Worm (Caenorhabditis elegans): ENCODE measurements around the gene F21D12.3.
A peak's percentile ranks its signal among the peaks of the same experiment; 100 is the strongest.

F21D12.3 gene

DNA sequence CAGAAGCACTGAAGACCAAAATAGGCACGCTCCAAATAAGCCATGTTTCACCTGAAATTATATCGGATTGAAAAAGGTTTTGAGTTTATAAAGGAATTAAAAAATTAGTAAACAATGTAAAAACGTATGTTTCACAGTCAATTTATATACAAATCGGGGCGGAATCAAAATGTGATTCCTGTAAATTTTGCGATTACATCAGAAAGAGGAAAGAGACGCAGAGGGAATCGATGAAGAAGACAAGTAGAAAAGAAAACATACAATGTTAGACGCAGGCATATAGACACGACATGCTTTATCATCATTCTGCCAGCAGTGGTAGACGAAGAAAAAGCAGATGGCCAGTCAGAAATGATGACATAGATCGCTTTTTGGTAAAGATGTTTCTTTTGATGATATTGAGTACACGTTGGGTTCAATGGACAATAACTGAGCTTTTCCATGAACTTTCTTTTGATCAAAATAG lies 40.2 kb upstream of the F21D12.3 start, which contains the start of gene msra-1:
Gene msra-1, minus strand, starts transcription at position 51 of the 466 bp plus-strand sequence.
- TF ChIP-seq egrh-3 (GFP tag; IDR thresholded peaks at IDR 0.05) (no peak), ceh-91 (GFP tag; IDR thresholded peaks at IDR 0.05) (no peak), Y56A3A.18 (GFP tag; IDR thresholded peaks at IDR 0.05) (no peak), Y53F4B.3 (GFP tag; IDR thresholded peaks at IDR 0.05) (no peak), rec-8 (tag; optimal IDR thresholded peaks at IDR 0.05) (no peak), ceh-58 (GFP tag; IDR thresholded peaks at IDR 0.05) (no peak), ztf-26 (tag; optimal IDR thresholded peaks at IDR 0.05) (no peak), attf-5 (GFP tag; optimal IDR thresholded peaks at IDR 0.05) (peak; percentile 22), hrde-1 (tag; optimal IDR thresholded peaks at IDR 0.05; ENCODE audit: borderline replicate concordance) (no peak), tbp1 (GFP tag; optimal IDR thresholded peaks at IDR 0.05) (no peak), ZK185.1 (tag; optimal IDR thresholded peaks at IDR 0.05; ENCODE audit: poor library complexity, severe bottlenecking) (peak; percentile 32), hmg-1.2 (GFP tag; IDR thresholded peaks at IDR 0.05) (peak; percentile 32; the same call in 1 of the 2 replicates), mes-4 (tag; optimal IDR thresholded peaks at IDR 0.05) (no peak), ztf-18 (tag; optimal IDR thresholded peaks at IDR 0.05) (no peak), F57C9.4 (tag; optimal IDR thresholded peaks at IDR 0.05) (no peak), nhr-80 (tag; optimal IDR thresholded peaks at IDR 0.05) (peak; percentile 80), efl-1 (GFP tag; optimal IDR thresholded peaks at IDR 0.05) (no peak), pbrm-1 (GFP tag; IDR thresholded peaks at IDR 0.05) (no peak), sdz-38 (tag; optimal IDR thresholded peaks at IDR 0.05) (no peak), Y79H2A.3 (GFP tag; conservative IDR thresholded peaks at IDR 0.05) (no peak), snpc-1.3 (tag; optimal IDR thresholded peaks at IDR 0.05; ENCODE audit: insufficient read depth) (no peak)

DNA sequence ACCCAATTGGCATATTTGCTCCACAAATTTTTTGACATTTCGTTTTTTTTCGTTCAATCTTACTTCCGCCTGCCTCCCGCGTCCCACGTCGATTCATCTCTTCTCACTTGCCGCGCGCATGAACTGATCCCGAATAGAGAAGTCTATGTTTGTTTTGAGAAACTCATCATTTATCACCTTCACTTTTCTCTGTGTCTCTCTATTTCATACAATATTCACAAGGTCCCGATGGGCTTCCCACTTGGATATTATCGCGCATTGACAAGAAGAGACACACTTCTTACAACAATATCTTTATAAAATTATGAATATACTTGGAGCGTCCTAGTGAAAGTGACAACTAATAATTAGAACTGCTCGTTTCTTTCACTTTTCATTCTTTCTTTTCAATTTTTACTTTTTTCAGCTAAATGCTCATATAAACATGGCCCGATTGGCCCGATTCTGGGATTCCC lies 34.7 kb upstream of the F21D12.3 start, which contains the start of gene insc-1:
Gene insc-1, plus strand, starts transcription at position 405 of the 455 bp plus-strand sequence.
- TF ChIP-seq him-1 (tag; optimal IDR thresholded peaks at IDR 0.05) = no peak
- no peak for TF ChIP-seq nfya-2 (GFP tag; IDR thresholded peaks at IDR 0.05)
- no peak for TF ChIP-seq dpff-1 (tag; optimal IDR thresholded peaks at IDR 0.05)
- no peak for TF ChIP-seq lir-1 (GFP tag; conservative IDR thresholded peaks at IDR 0.05)
- no peak for TF ChIP-seq ccch-3 (GFP tag; optimal IDR thresholded peaks at IDR 0.05)
- TF ChIP-seq C17E4.6 (GFP tag; IDR thresholded peaks at IDR 0.05) = no peak
- TF ChIP-seq tbx-9 (tag; optimal IDR thresholded peaks at IDR 0.05; ENCODE audit: borderline replicate concordance) = no peak
- no peak for TF ChIP-seq attf-6 (GFP tag; IDR thresholded peaks at IDR 0.05)
- no peak for TF ChIP-seq pha-4 (tag; optimal IDR thresholded peaks at IDR 0.05)
- TF ChIP-seq athp-1 (tag; optimal IDR thresholded peaks at IDR 0.05) = no peak
- TF ChIP-seq dpl-1 (GFP tag; optimal IDR thresholded peaks at IDR 0.05) = no peak
- TF ChIP-seq unc-62 (GFP tag; optimal IDR thresholded peaks at IDR 0.05) = no peak
- no peak for TF ChIP-seq T26A5.8 (tag; optimal IDR thresholded peaks at IDR 0.05)
- TF ChIP-seq nhr-27 (tag; optimal IDR thresholded peaks at IDR 0.05) = no peak
- no peak for TF ChIP-seq lsy-27 (tag; optimal IDR thresholded peaks at IDR 0.05; ENCODE audit: borderline replicate concordance, insufficient read depth)
- TF ChIP-seq ceh-91 (GFP tag; IDR thresholded peaks at IDR 0.05) = no peak

DNA sequence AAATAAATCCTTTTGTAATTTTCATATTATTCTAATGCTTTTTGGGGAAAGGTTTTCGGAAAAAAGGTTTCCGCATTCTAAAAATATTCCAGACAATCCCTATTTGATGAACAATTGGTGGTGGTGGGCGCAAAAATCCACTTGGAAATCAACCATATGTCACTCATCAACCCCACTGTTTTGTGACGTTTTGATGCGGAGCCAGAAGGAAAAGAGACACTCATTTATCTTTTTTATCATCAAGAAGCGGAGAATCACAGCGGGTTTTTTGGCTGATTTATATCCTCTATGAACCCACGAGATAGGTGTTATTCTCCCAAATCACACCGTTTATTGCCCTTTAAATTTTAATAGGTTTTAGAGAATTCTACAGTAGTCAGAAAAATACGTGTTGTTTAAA lies 33.4 kb upstream of the F21D12.3 start:
- no peak for TF ChIP-seq cebp-1 (GFP tag; IDR thresholded peaks at IDR 0.05)
- TF ChIP-seq cebp-1 (tag; optimal IDR thresholded peaks at IDR 0.05) = no peak
- TF ChIP-seq nhr-179 (tag; optimal IDR thresholded peaks at IDR 0.05) = no peak
- no peak for TF ChIP-seq lin-40 (tag; optimal IDR thresholded peaks at IDR 0.05)
- TF ChIP-seq Y67H2A.10 (GFP tag; conservative IDR thresholded peaks at IDR 0.05) = no peak
- TF ChIP-seq hmg-1.2 (GFP tag; IDR thresholded peaks at IDR 0.05) = no peak
- no peak for TF ChIP-seq T07F8.4 (tag; optimal IDR thresholded peaks at IDR 0.05)
- no peak for TF ChIP-seq ekl-4 (GFP tag; IDR thresholded peaks at IDR 0.05)
- TF ChIP-seq sdz-38 (tag; optimal IDR thresholded peaks at IDR 0.05) = no peak
- no peak for TF ChIP-seq ceh-91 (GFP tag; IDR thresholded peaks at IDR 0.05)
- no peak for TF ChIP-seq akir-1 (GFP tag; optimal IDR thresholded peaks at IDR 0.05)
- TF ChIP-seq nhr-27 (tag; optimal IDR thresholded peaks at IDR 0.05) = no peak
- TF ChIP-seq lsl-1 (GFP tag; optimal IDR thresholded peaks at IDR 0.05) = no peak
- TF ChIP-seq tlf-1 (GFP tag; optimal IDR thresholded peaks at IDR 0.05) = no peak
- no peak for TF ChIP-seq let-607 (tag; optimal IDR thresholded peaks at IDR 0.05)
- no peak for TF ChIP-seq pha-4 (tag; optimal IDR thresholded peaks at IDR 0.05)

Measured in whole organism, young adult.